Worm (Caenorhabditis elegans) whole organism, young adult: ENCODE results near the gene C46F4.3.

Experiments used
- F37B4.10 ChIP-seq: fragments of 200-800 bp; sonication (Bioruptor generic); IDR thresholded peaks from 2 replicates; pipeline ENCODE4 v1.3.6; 2022; ENCODE audit warnings: missing genetic modification characterization, missing compliant biosample characterization
- F49E8.2 ChIP-seq: sonication (generic microtip); optimal IDR thresholded peaks from 3 replicates; lab custom pipeline; 2017; ENCODE audit warnings: missing genetic modification characterization, mild to moderate bottlenecking, missing compliant biosample characterization, antibody characterized with exemption, moderate library complexity; ENCODE audit not compliant: insufficient read depth
- aptf-2 ChIP-seq: fragments of 200-800 bp; sonication (Bioruptor generic); conservative IDR thresholded peaks from 2 replicates; pipeline ENCODE4 v1.3.6; 2022; ENCODE audit warnings: missing genetic modification reagents, missing genetic modification characterization, missing compliant biosample characterization
- ccch-3 ChIP-seq: fragments of 200-800 bp; sonication (Bioruptor generic); optimal IDR thresholded peaks from 2 replicates; lab custom pipeline; 2018; ENCODE audit warnings: mild to moderate bottlenecking, missing genetic modification characterization, missing compliant biosample characterization
- dox-1 ChIP-seq: fragments of 200-800 bp; sonication (Bioruptor generic); IDR thresholded peaks from 2 replicates; pipeline ENCODE4 v1.3.6; 2022; ENCODE audit warnings: missing genetic modification reagents, missing genetic modification characterization, missing compliant biosample characterization
- dpl-1 ChIP-seq: fragments of 150-350 bp; optimal IDR thresholded peaks from 2 replicates; lab custom pipeline; 2014; ENCODE audit warnings: missing biosample characterization, missing genetic modification reagents, missing genetic modification characterization
- mel-28 ChIP-seq: sonication (generic microtip); optimal IDR thresholded peaks from 2 replicates; lab custom pipeline; 2016; ENCODE audit warnings: borderline replicate concordance, mild to moderate bottlenecking, missing genetic modification characterization, missing compliant biosample characterization
- pha-4 ChIP-seq: fragments of 150-350 bp; sonication (generic microtip); optimal IDR thresholded peaks from 2 replicates; lab custom pipeline; 2014; ENCODE audit warnings: missing biosample characterization, missing genetic modification reagents, missing genetic modification characterization
- unc-130 ChIP-seq: sonication (generic microtip); optimal IDR thresholded peaks from 2 replicates; lab custom pipeline; 2016; ENCODE audit warnings: missing genetic modification reagents, missing genetic modification characterization, missing compliant biosample characterization
- unc-62 ChIP-seq: fragments of 150-350 bp; optimal IDR thresholded peaks from 2 replicates; lab custom pipeline; 2014; ENCODE audit warnings: missing biosample characterization, missing genetic modification reagents, missing genetic modification characterization

- no peak for TF ChIP-seq F49E8.2 (tag; lab: Kevin White, UChicago)
- TF ChIP-seq pha-4 (tag; lab: Kevin White, UChicago): no peak
- no peak for TF ChIP-seq unc-130 (GFP tag; lab: Kevin White, UChicago)
- no peak for TF ChIP-seq F37B4.10
- TF ChIP-seq dox-1 (GFP tag; lab: Robert Waterston, UW): no peak
- TF ChIP-seq ccch-3 (GFP tag; lab: Kevin White, UChicago): no peak
- no peak for TF ChIP-seq dpl-1 (GFP tag; lab: Kevin White, UChicago)
- no peak for TF ChIP-seq mel-28 (tag; lab: Kevin White, UChicago)
- no peak for TF ChIP-seq aptf-2
- no peak for TF ChIP-seq unc-62
These were observed 39.6 kb upstream of the C46F4.3 start for ce11 chrX:5896001-5896400.
